Fruit fly (Drosophila melanogaster): ENCODE data around the gene CG34299.

The CG34299 gene

DNA sequence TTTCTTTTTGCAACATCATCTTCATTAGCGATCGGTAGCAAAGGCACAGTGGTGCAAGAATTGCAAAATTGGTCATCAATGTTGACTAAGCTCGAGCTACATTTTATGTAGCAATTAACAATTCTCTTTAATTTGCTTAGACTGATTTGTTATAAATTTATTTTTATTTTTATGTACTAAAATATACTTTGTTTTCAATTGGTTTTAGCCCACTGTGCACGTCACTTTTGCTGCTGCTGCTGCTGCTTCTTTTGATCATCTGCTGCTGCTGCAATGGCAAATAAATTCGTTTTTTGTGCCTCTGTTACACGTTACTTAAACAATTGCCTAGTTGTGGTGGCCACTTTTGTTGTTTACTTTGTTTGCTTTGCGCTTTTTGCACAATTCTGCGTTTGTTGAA, 46.7 kb downstream of the CG34299 start (continued):
- TF ChIP-seq E2f2 (GFP tag; IDR thresholded peaks at IDR 0.05): peak; percentile 65; the same call in 1 of the 2 replicates
- TF ChIP-seq Lim3 (GFP tag; IDR thresholded peaks at IDR 0.05): 0 out of 2 replicates have a peak, but pooled peaks have one; percentile 35
- TF ChIP-seq CG12769 (tag; optimal IDR thresholded peaks at IDR 0.05): peak; percentile 28
- TF ChIP-seq tll (GFP tag; optimal IDR thresholded peaks at IDR 0.05): no peak
- peak; percentile 77 for TF ChIP-seq ATbp (GFP tag; optimal IDR thresholded peaks at IDR 0.05)
- TF ChIP-seq dysf (GFP tag; IDR thresholded peaks at IDR 0.05): peak; percentile 84
- no peak for TF ChIP-seq HmgD (GFP tag; optimal IDR thresholded peaks at IDR 0.05)
- TF ChIP-seq tna (GFP tag; IDR thresholded peaks at IDR 0.05; ENCODE audit: partially characterized antibody): no peak
- TF ChIP-seq Bdp1 (GFP tag; optimal IDR thresholded peaks at IDR 0.05): peak; percentile 22
- TF ChIP-seq danr (GFP tag; IDR thresholded peaks at IDR 0.05): peak; percentile 72
- TF ChIP-seq Pdp1 (GFP tag; optimal IDR thresholded peaks at IDR 0.05): peak; percentile 6 to 70
- TF ChIP-seq zf30C (GFP tag; optimal IDR thresholded peaks at IDR 0.05): no peak
- no peak for TF ChIP-seq sc (optimal IDR thresholded peaks at IDR 0.05)
- peak; percentile 77 for TF ChIP-seq sc (GFP tag; optimal IDR thresholded peaks at IDR 0.05)
- no peak for TF ChIP-seq HLHmδ (GFP tag; optimal IDR thresholded peaks at IDR 0.05)
- TF ChIP-seq nerfin-2 (GFP tag; IDR thresholded peaks at IDR 0.05; ENCODE audit: partially characterized antibody): no peak; the same call in 1 of the 2 replicates
- TF ChIP-seq oc (tag; optimal IDR thresholded peaks at IDR 0.05): peak; percentile 58
- TF ChIP-seq fd96Cb (tag; optimal IDR thresholded peaks at IDR 0.05): peak; percentile 80
- TF ChIP-seq CG1647 (GFP tag; optimal IDR thresholded peaks at IDR 0.05): no peak
- TF ChIP-seq CrebB (tag; optimal IDR thresholded peaks at IDR 0.05): peak; percentile 43
- peak; percentile 89 for TF ChIP-seq CG34422 (GFP tag; IDR thresholded peaks at IDR 0.05)
- no peak for TF ChIP-seq BEAF-32 (GFP tag; optimal IDR thresholded peaks at IDR 0.05)
- TF ChIP-seq cad (GFP tag; optimal IDR thresholded peaks at IDR 0.05): no peak
- TF ChIP-seq CG8388 (GFP tag; optimal IDR thresholded peaks at IDR 0.05): peak; percentile 83
- TF ChIP-seq D (optimal IDR thresholded peaks at IDR 0.05): no peak
- TF ChIP-seq D (GFP tag; optimal IDR thresholded peaks at IDR 0.05): peak; percentile 65
- TF ChIP-seq CG2120 (GFP tag; optimal IDR thresholded peaks at IDR 0.05): peak; percentile 62
- no peak for TF ChIP-seq abd-A (tag; optimal IDR thresholded peaks at IDR 0.05)
- peak; percentile 14 for TF ChIP-seq maf-S (GFP tag; optimal IDR thresholded peaks at IDR 0.05)
- no peak for TF ChIP-seq fru (optimal IDR thresholded peaks at IDR 0.05)
- peak; percentile 75 for TF ChIP-seq CG8924 (tag; optimal IDR thresholded peaks at IDR 0.05)
- peak; percentile 72 for TF ChIP-seq CG3407 (GFP tag; optimal IDR thresholded peaks at IDR 0.05)
- TF ChIP-seq CG33557 (GFP tag; optimal IDR thresholded peaks at IDR 0.05): peak; percentile 1
- peak; percentile 90 for TF ChIP-seq Ada2b (GFP tag; IDR thresholded peaks at IDR 0.05)
- no peak for TF ChIP-seq Eip74EF (GFP tag; optimal IDR thresholded peaks at IDR 0.05)
- TF ChIP-seq fd102C (GFP tag; optimal IDR thresholded peaks at IDR 0.05): peak; percentile 69
- TF ChIP-seq stwl (tag; optimal IDR thresholded peaks at IDR 0.05): peak; percentile 28
- peak; percentile 69 for TF ChIP-seq CG43689 (GFP tag; IDR thresholded peaks at IDR 0.05)
- peak; percentile 43 for TF ChIP-seq nerfin-1 (tag; optimal IDR thresholded peaks at IDR 0.05)
- TF ChIP-seq CG11247 (GFP tag; IDR thresholded peaks at IDR 0.05): peak; percentile 77
- TF ChIP-seq chif (GFP tag; optimal IDR thresholded peaks at IDR 0.05): peak; percentile 53 to 70
- peak; percentile 74 for TF ChIP-seq CG9932 (GFP tag; IDR thresholded peaks at IDR 0.05)
- TF ChIP-seq Hsf (GFP tag; optimal IDR thresholded peaks at IDR 0.05): peak; percentile 78
- peak; percentile 51 for TF ChIP-seq pum (GFP tag; optimal IDR thresholded peaks at IDR 0.05)
- TF ChIP-seq HHEX (GFP tag; optimal IDR thresholded peaks at IDR 0.05): peak; percentile 63
- peak; percentile 70 for TF ChIP-seq Med (GFP tag)
- no peak for TF ChIP-seq CG7987 (GFP tag; optimal IDR thresholded peaks at IDR 0.05)
- peak; percentile 71 for TF ChIP-seq CG3065 (GFP tag; optimal IDR thresholded peaks at IDR 0.05)
- TF ChIP-seq CG32532 (GFP tag; IDR thresholded peaks at IDR 0.05): peak; percentile 77
- TF ChIP-seq eve (GFP tag; optimal IDR thresholded peaks at IDR 0.05): peak in 1 of 2 experiments; percentile 62
- peak; percentile 74 for TF ChIP-seq Hmr (GFP tag; optimal IDR thresholded peaks at IDR 0.05)

All from whole organism, embryonic.